Worm (Caenorhabditis elegans): ENCODE measurements around the gene cest-6.

DNA sequence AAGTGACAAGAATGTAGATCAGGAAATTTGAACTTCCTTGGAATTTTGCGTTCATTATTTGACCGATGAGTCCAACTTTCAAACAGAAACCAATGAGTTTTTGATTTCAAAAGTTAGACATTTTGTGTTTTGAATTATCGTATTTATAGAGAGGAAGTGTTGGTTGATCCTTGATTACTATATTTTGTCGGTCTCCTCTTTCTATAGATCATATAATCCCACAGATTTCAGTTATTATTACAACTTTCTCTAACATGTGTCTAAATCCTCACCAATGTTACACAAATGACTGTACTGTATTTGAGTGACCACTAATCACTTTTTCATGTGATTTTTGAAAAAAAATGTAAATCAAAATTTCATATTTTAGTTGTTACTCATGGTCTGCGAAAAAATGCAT is 36.2 kb upstream of the cest-6 start, which contains the start of gene B0478.3:
- no peak for TF ChIP-seq fkh-6 (tag; optimal IDR thresholded peaks at IDR 0.05)
- TF ChIP-seq ahr-1 (tag; optimal IDR thresholded peaks at IDR 0.05) = no peak
- TF ChIP-seq ztf-16 (tag; optimal IDR thresholded peaks at IDR 0.05) = no peak
- no peak for TF ChIP-seq syd-9 (tag; optimal IDR thresholded peaks at IDR 0.05)
- no peak for TF ChIP-seq pha-4 (tag; optimal IDR thresholded peaks at IDR 0.05)
- TF ChIP-seq nfya-1 (tag; optimal IDR thresholded peaks at IDR 0.05) = no peak
- TF ChIP-seq elt-2 (tag; optimal IDR thresholded peaks at IDR 0.05) = no peak
